Fruit fly (Drosophila melanogaster) whole organism, embryonic: ENCODE data around the gene CG32708.

Source experiments
- BtbVII ChIP-seq: fragments of 200-800 bp; sonication (Bioruptor generic); optimal IDR thresholded peaks from 3 replicates; lab custom pipeline; 2017; ENCODE audit warnings: missing biosample characterization, mild to moderate bottlenecking, missing genetic modification characterization
- CG10543 ChIP-seq: fragments of 200-800 bp; sonication (Bioruptor generic); optimal IDR thresholded peaks from 3 replicates; lab custom pipeline; 2017; ENCODE audit warnings: missing biosample characterization, mild to moderate bottlenecking, missing genetic modification characterization, moderate library complexity
- CG11093 ChIP-seq: fragments of 200-800 bp; sonication (Bioruptor generic); IDR thresholded peaks from 3 replicates; pipeline ENCODE4 v1.3.6; 2022; ENCODE audit warnings: missing biosample characterization, missing genetic modification characterization
- CG11456 ChIP-seq: fragments of 200-800 bp; sonication (Bioruptor generic); IDR thresholded peaks from 3 replicates; pipeline ENCODE4 v1.3.6; 2022; ENCODE audit warnings: missing biosample characterization, missing genetic modification characterization
- CG12659 ChIP-seq: fragments of 200-800 bp; sonication (Bioruptor generic); optimal IDR thresholded peaks from 3 replicates; lab custom pipeline; 2017; ENCODE audit warnings: mild to moderate bottlenecking, missing biosample characterization, missing genetic modification reagents, missing genetic modification characterization
- CG12744 ChIP-seq: fragments of 200-800 bp; sonication (Bioruptor generic); optimal IDR thresholded peaks from 2 replicates; lab custom pipeline; 2016; ENCODE audit warnings: missing biosample characterization, missing genetic modification characterization
- CG1603 ChIP-seq: fragments of 200-800 bp; sonication (Bioruptor generic); optimal IDR thresholded peaks from 2 replicates; lab custom pipeline; 2019; ENCODE audit warnings: missing biosample characterization, mild to moderate bottlenecking, missing genetic modification characterization, moderate library complexity
- CG2199 ChIP-seq: fragments of 200-800 bp; sonication (Bioruptor generic); IDR thresholded peaks from 3 replicates; pipeline ENCODE4 v1.3.6; 2022; ENCODE audit warnings: missing biosample characterization, missing genetic modification characterization
- CG30020 ChIP-seq: fragments of 200-800 bp; optimal IDR thresholded peaks from 2 replicates; lab custom pipeline; 2019; ENCODE audit warnings: missing biosample characterization, mild to moderate bottlenecking, missing genetic modification characterization, moderate library complexity
- CG31441 ChIP-seq: fragments of 200-800 bp; sonication (Bioruptor generic); IDR thresholded peaks from 2 replicates; pipeline ENCODE4 v1.3.6; 2022; ENCODE audit warnings: missing biosample characterization, missing genetic modification characterization
- CG33213 ChIP-seq: fragments of 200-800 bp; sonication (Bioruptor generic); optimal IDR thresholded peaks from 3 replicates; lab custom pipeline; 2016; ENCODE audit warnings: missing biosample characterization, missing genetic modification characterization
- CG5180 ChIP-seq: fragments of 200-800 bp; sonication (Bioruptor generic); optimal IDR thresholded peaks from 3 replicates; lab custom pipeline; 2017; ENCODE audit warnings: missing biosample characterization, missing genetic modification characterization, mild to moderate bottlenecking, moderate library complexity, missing genetic modification reagents
- CG6175 ChIP-seq: fragments of 200-800 bp; sonication (Bioruptor generic); IDR thresholded peaks from 3 replicates; pipeline ENCODE4 v1.3.6; 2022; ENCODE audit warnings: missing biosample characterization, missing genetic modification characterization
- CG6654 ChIP-seq: fragments of 200-800 bp; sonication (Bioruptor generic); optimal IDR thresholded peaks from 2 replicates; lab custom pipeline; 2017; ENCODE audit warnings: missing biosample characterization, mild to moderate bottlenecking, missing genetic modification characterization
- CG6791 ChIP-seq: fragments of 200-800 bp; sonication (Bioruptor generic); IDR thresholded peaks from 3 replicates; pipeline ENCODE4 v1.3.6; 2022; ENCODE audit warnings: missing biosample characterization, missing genetic modification characterization; ENCODE audit not compliant: partially characterized antibody
- CG7839 ChIP-seq: fragments of 200-800 bp; sonication (Bioruptor generic); optimal IDR thresholded peaks from 3 replicates; lab custom pipeline; 2018; ENCODE audit warnings: missing biosample characterization, mild to moderate bottlenecking, missing genetic modification characterization, moderate library complexity
- CG8089 ChIP-seq: fragments of 200-800 bp; sonication (Bioruptor generic); optimal IDR thresholded peaks from 3 replicates; lab custom pipeline; 2016; ENCODE audit warnings: missing biosample characterization, missing genetic modification characterization
- CG9727 ChIP-seq: fragments of 200-800 bp; sonication (Bioruptor generic); optimal IDR thresholded peaks from 3 replicates; lab custom pipeline; 2017; ENCODE audit warnings: missing biosample characterization, mild to moderate bottlenecking, missing genetic modification characterization
- D19B ChIP-seq: fragments of 200-800 bp; sonication (Bioruptor generic); optimal IDR thresholded peaks from 2 replicates; lab custom pipeline; 2017; ENCODE audit warnings: missing biosample characterization, mild to moderate bottlenecking, missing genetic modification characterization
- Doc2 ChIP-seq: fragments of 200-800 bp; sonication (Bioruptor generic); IDR thresholded peaks from 2 replicates; pipeline ENCODE4 v1.3.6; 2022; ENCODE audit warnings: missing biosample characterization, missing genetic modification characterization
- Drgx ChIP-seq: fragments of 200-800 bp; sonication (Bioruptor generic); IDR thresholded peaks from 2 replicates; pipeline ENCODE4 v1.3.6; 2022; ENCODE audit warnings: missing biosample characterization, missing genetic modification characterization
- Fer2 ChIP-seq: fragments of 200-800 bp; sonication (Bioruptor generic); optimal IDR thresholded peaks from 2 replicates; lab custom pipeline; 2018; ENCODE audit warnings: missing biosample characterization, mild to moderate bottlenecking, missing genetic modification characterization, moderate library complexity
- H2.0 ChIP-seq: fragments of 200-800 bp; sonication (Bioruptor generic); IDR thresholded peaks from 2 replicates; pipeline ENCODE4 v1.3.6; 2022; ENCODE audit warnings: missing biosample characterization, missing genetic modification characterization
- HHEX ChIP-seq: fragments of 200-800 bp; sonication (Bioruptor generic); optimal IDR thresholded peaks from 3 replicates; lab custom pipeline; 2017; ENCODE audit warnings: missing biosample characterization, mild to moderate bottlenecking, missing genetic modification characterization, missing genetic modification reagents
- NC2β ChIP-seq: fragments of 200-800 bp; sonication (Bioruptor generic); optimal IDR thresholded peaks from 2 replicates; lab custom pipeline; 2016; ENCODE audit warnings: missing biosample characterization, missing genetic modification characterization
- Oaz ChIP-seq: fragments of 200-800 bp; sonication (Bioruptor generic); IDR thresholded peaks from 2 replicates; pipeline ENCODE4 v1.3.6; 2022; ENCODE audit warnings: missing biosample characterization, missing genetic modification characterization
- PHDP ChIP-seq: fragments of 200-800 bp; sonication (Bioruptor generic); optimal IDR thresholded peaks from 3 replicates; lab custom pipeline; 2018; ENCODE audit warnings: missing biosample characterization, mild to moderate bottlenecking, missing genetic modification characterization, moderate library complexity
- Scr ChIP-seq: fragments of 200-800 bp; sonication (Bioruptor generic); IDR thresholded peaks from 2 replicates; pipeline ENCODE4 v1.3.6; 2022; ENCODE audit warnings: missing biosample characterization, missing genetic modification characterization; ENCODE audit not compliant: partially characterized antibody
- Sox102F ChIP-seq: fragments of 200-800 bp; sonication (Bioruptor generic); optimal IDR thresholded peaks from 2 replicates; lab custom pipeline; 2018; ENCODE audit warnings: missing biosample characterization, mild to moderate bottlenecking, missing genetic modification characterization, moderate library complexity
- Sry-δ ChIP-seq: fragments of 200-800 bp; sonication (Bioruptor generic); optimal IDR thresholded peaks from 2 replicates; lab custom pipeline; 2016; ENCODE audit warnings: missing biosample characterization, missing genetic modification characterization
- TFAM ChIP-seq: fragments of 200-800 bp; sonication (Bioruptor generic); optimal IDR thresholded peaks from 2 replicates; lab custom pipeline; 2017; ENCODE audit warnings: missing biosample characterization, missing genetic modification characterization, inconsistent platforms
- Vsx1 ChIP-seq: fragments of 200-800 bp; sonication (Bioruptor generic); optimal IDR thresholded peaks from 2 replicates; lab custom pipeline; 2017; ENCODE audit warnings: missing biosample characterization, mild to moderate bottlenecking, missing genetic modification characterization, missing genetic modification reagents
- Xbp1 ChIP-seq: fragments of 200-800 bp; sonication (Bioruptor generic); optimal IDR thresholded peaks from 3 replicates; lab custom pipeline; 2016; ENCODE audit warnings: missing biosample characterization, mild to moderate bottlenecking, missing genetic modification characterization
- btn ChIP-seq: fragments of 200-800 bp; sonication (Bioruptor generic); optimal IDR thresholded peaks from 2 replicates; lab custom pipeline; 2016; ENCODE audit warnings: missing biosample characterization, missing genetic modification characterization
- cad ChIP-seq: fragments of >200 bp; optimal IDR thresholded peaks from 2 replicates; lab custom pipeline; 2017; ENCODE audit warnings: missing biosample characterization, missing genetic modification characterization
- dan ChIP-seq: fragments of 200-800 bp; sonication (Bioruptor generic); IDR thresholded peaks from 2 replicates; pipeline ENCODE4 v1.3.6; 2022; ENCODE audit warnings: missing biosample characterization, missing genetic modification characterization
- danr ChIP-seq: fragments of 200-800 bp; sonication (Bioruptor generic); IDR thresholded peaks from 2 replicates; pipeline ENCODE4 v1.3.6; 2022; ENCODE audit warnings: missing biosample characterization, missing genetic modification characterization
- fd96Cb ChIP-seq: fragments of 200-800 bp; sonication (Bioruptor generic); optimal IDR thresholded peaks from 2 replicates; lab custom pipeline; 2018; ENCODE audit warnings: missing biosample characterization, mild to moderate bottlenecking, missing genetic modification characterization, moderate library complexity
- fu2 ChIP-seq: fragments of 200-800 bp; sonication (Bioruptor generic); optimal IDR thresholded peaks from 2 replicates; lab custom pipeline; 2016; ENCODE audit warnings: missing biosample characterization, missing genetic modification characterization
- kni ChIP-seq: fragments of 200-800 bp; sonication (Bioruptor generic); optimal IDR thresholded peaks from 3 replicates; lab custom pipeline; 2017; ENCODE audit warnings: mild to moderate bottlenecking, missing biosample characterization, missing genetic modification reagents, missing genetic modification characterization
- pzg ChIP-seq: fragments of 200-800 bp; sonication (Bioruptor generic); optimal IDR thresholded peaks from 3 replicates; lab custom pipeline; 2018; ENCODE audit warnings: missing biosample characterization, mild to moderate bottlenecking, missing genetic modification characterization, moderate library complexity
- shn ChIP-seq: fragments of 200-800 bp; sonication (Bioruptor generic); optimal IDR thresholded peaks from 3 replicates; lab custom pipeline; 2016; ENCODE audit warnings: missing biosample characterization, missing genetic modification characterization
- slbo ChIP-seq: fragments of 200-800 bp; sonication (Bioruptor generic); IDR thresholded peaks from 2 replicates; pipeline ENCODE4 v1.3.6; 2022; ENCODE audit warnings: missing biosample characterization, missing genetic modification characterization
- slou ChIP-seq: fragments of 200-800 bp; sonication (Bioruptor generic); optimal IDR thresholded peaks from 3 replicates; lab custom pipeline; 2016; ENCODE audit warnings: missing biosample characterization, missing genetic modification characterization
- tll ChIP-seq, 2 experiments: fragments of 200-800 bp in 1 of 2; fragments of >200 bp in 1 of 2; sonication (Bioruptor generic) in 1 of 2; optimal IDR thresholded peaks; 2 replicates each; lab custom pipeline; 2017 to 2019; ENCODE audit warnings: missing biosample characterization in 2 of 2, missing genetic modification characterization in 2 of 2, mild to moderate bottlenecking in 1 of 2, moderate library complexity in 1 of 2
- usp ChIP-seq: fragments of >200 bp; optimal IDR thresholded peaks from 2 replicates; lab custom pipeline; 2017; ENCODE audit warnings: missing biosample characterization, missing genetic modification characterization
- vnd ChIP-seq: fragments of 200-800 bp; sonication (Bioruptor generic); IDR thresholded peaks from 3 replicates; pipeline ENCODE4 v1.3.6; 2022; ENCODE audit warnings: missing biosample characterization, missing genetic modification characterization; ENCODE audit not compliant: partially characterized antibody
- zfh1 ChIP-seq: fragments of 200-800 bp; sonication (Bioruptor generic); IDR thresholded peaks from 3 replicates; pipeline ENCODE4 v1.3.6; 2022; ENCODE audit warnings: missing biosample characterization, missing genetic modification characterization
- zfh2 ChIP-seq: fragments of 200-800 bp; sonication (Bioruptor generic); optimal IDR thresholded peaks from 2 replicates; lab custom pipeline; 2016; ENCODE audit warnings: missing biosample characterization, missing genetic modification characterization

Gene CG32708

DNA sequence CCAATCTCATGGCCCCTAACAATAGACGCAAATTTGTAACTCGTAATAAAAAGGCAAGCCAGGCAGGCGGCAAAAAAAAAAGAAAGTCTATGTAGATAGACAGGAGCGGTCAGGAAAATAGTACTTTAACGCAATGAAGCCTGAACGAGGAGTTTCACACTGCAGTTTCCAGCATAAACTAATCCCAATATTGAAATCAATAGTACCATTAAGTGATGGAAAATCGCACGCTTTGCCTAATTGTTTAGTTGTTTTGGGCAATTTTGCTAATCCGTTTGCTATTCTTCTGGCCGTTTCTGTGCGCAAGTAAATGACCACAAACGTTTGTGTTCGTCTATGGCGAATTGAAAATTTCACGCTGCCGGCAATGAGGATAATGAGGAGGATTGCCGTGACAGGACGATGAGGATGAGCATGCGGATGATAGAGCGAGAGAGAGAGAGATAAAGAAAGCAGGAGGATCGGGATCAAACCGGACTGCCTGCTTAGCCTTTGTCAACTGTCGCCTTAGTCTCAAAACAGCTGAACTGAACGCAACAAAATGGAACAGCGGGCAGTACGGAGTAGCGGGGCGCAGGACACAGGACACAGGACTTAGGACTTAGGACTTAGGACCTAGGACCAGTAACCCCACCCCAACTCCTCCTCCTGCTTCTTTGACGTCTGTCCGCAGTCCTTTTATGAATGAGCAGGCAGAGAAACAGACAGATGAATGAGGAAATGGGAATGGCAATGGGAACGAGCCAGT is 41.7 kb downstream of the CG32708 start (continued):
- TF ChIP-seq Fer2 (tag; lab: Kevin White, UChicago): no peak
- no peak for TF ChIP-seq CG9727 (GFP tag; lab: Kevin White, UChicago)
- TF ChIP-seq fd96Cb (tag; lab: Kevin White, UChicago): peak; percentile 16
- TF ChIP-seq D19B (GFP tag; lab: Kevin White, UChicago): no peak
- no peak for TF ChIP-seq CG30020 (tag; lab: Kevin White, UChicago)
- TF ChIP-seq CG2199 (GFP tag; lab: Robert Waterston, UW): no peak
- TF ChIP-seq Oaz: 0 out of 2 replicates have a peak, but pooled peaks have one; percentile 16
- peak; percentile 37 for TF ChIP-seq Sox102F (GFP tag; lab: Kevin White, UChicago)
- peak in 1 of 2 experiments; percentile 54 for TF ChIP-seq tll (GFP tag; optimal IDR thresholded peaks at IDR 0.05; lab: Kevin White, UChicago)
- no peak for TF ChIP-seq CG33213 (GFP tag; lab: Kevin White, UChicago)
- TF ChIP-seq PHDP: peak; percentile 6
- no peak for TF ChIP-seq usp (GFP tag; lab: Kevin White, UChicago)
- TF ChIP-seq TFAM: no peak
- TF ChIP-seq zfh1: peak; percentile 62; the same call in 2 of the 3 replicates
- no peak for TF ChIP-seq zfh2 (GFP tag; lab: Kevin White, UChicago)
- no peak for TF ChIP-seq vnd (GFP tag; lab: Robert Waterston, UW)
- TF ChIP-seq cad (GFP tag; lab: Kevin White, UChicago): no peak
- no peak for TF ChIP-seq CG12659 (GFP tag; lab: Kevin White, UChicago)
- no peak for TF ChIP-seq H2.0 (GFP tag; lab: Robert Waterston, UW)
- TF ChIP-seq HHEX (GFP tag; lab: Kevin White, UChicago): no peak
- no peak for TF ChIP-seq CG6175 (GFP tag; lab: Robert Waterston, UW)
- TF ChIP-seq CG6654 (GFP tag; lab: Kevin White, UChicago): no peak
- TF ChIP-seq Vsx1 (GFP tag; lab: Kevin White, UChicago): no peak
- TF ChIP-seq slbo (GFP tag; lab: Robert Waterston, UW): 0 out of 2 replicates have a peak, but pooled peaks have one; percentile 33
- no peak for TF ChIP-seq danr (GFP tag; lab: Robert Waterston, UW)
- no peak for TF ChIP-seq CG10543 (GFP tag; lab: Kevin White, UChicago)
- no peak for TF ChIP-seq shn (GFP tag; lab: Kevin White, UChicago)
- TF ChIP-seq CG31441 (GFP tag; lab: Robert Waterston, UW): no peak
- TF ChIP-seq NC2β (GFP tag; lab: Kevin White, UChicago): no peak
- no peak for TF ChIP-seq CG11093 (GFP tag; lab: Robert Waterston, UW)
- no peak for TF ChIP-seq CG11456
- no peak for TF ChIP-seq dan (GFP tag; lab: Robert Waterston, UW)
- TF ChIP-seq kni (GFP tag; lab: Kevin White, UChicago): peak; percentile 60
- TF ChIP-seq Xbp1 (GFP tag; lab: Kevin White, UChicago): peak; percentile 2
- TF ChIP-seq BtbVII (GFP tag; lab: Kevin White, UChicago): no peak
- no peak for TF ChIP-seq CG12744
- TF ChIP-seq Doc2 (GFP tag; lab: Robert Waterston, UW): no peak
- TF ChIP-seq CG1603 (tag; lab: Kevin White, UChicago): peak; percentile 45
- no peak for TF ChIP-seq CG6791 (GFP tag; lab: Robert Waterston, UW)
- TF ChIP-seq slou (GFP tag; lab: Kevin White, UChicago): no peak
- TF ChIP-seq Sry-δ (GFP tag; lab: Kevin White, UChicago): no peak
- no peak for TF ChIP-seq Scr (GFP tag; lab: Robert Waterston, UW)
- no peak for TF ChIP-seq fu2 (GFP tag; lab: Kevin White, UChicago)
- peak; percentile 40 for TF ChIP-seq CG7839 (tag; lab: Kevin White, UChicago)
- TF ChIP-seq btn (GFP tag; lab: Kevin White, UChicago): no peak
- TF ChIP-seq Drgx (GFP tag; lab: Robert Waterston, UW): 0 out of 2 replicates have a peak, but pooled peaks have one; percentile 12
- TF ChIP-seq CG5180 (GFP tag; lab: Kevin White, UChicago): no peak
- TF ChIP-seq pzg (GFP tag; lab: Kevin White, UChicago): no peak
- TF ChIP-seq CG8089 (GFP tag; lab: Kevin White, UChicago): no peak
